Worm (Caenorhabditis elegans): ENCODE measurements around the gene fbxb-74.
A peak's percentile ranks its signal among the peaks of the same experiment; 100 is the strongest.

The fbxb-74 gene

DNA sequence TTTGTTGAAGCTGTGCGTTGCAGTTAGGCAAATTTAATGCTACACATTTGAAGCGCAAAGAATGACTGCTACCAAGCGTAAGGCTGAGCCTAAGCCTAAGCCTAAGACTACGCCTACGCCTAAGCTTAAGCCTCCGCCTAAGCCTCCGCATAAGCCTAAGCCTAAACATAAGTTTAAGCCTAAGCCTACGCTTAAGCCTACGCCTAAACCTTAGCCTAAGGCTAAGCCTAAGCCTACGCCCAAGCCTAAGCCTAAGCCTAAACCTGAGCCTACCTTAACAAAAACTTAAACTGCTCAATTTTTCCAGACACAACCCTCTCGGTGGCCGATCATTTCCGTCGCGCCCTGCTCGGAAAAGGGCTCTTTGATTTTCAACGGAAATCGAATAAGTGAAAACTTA, 20.3 kb upstream of the fbxb-74 start:
- TF ChIP-seq eor-1 (tag; optimal IDR thresholded peaks at IDR 0.05) (no peak), elt-3 (tag; optimal IDR thresholded peaks at IDR 0.05) (no peak), nfya-1 (tag; optimal IDR thresholded peaks at IDR 0.05; ENCODE audit: insufficient read depth) (no peak), skn-1 (tag; optimal IDR thresholded peaks at IDR 0.05) (no peak), nhr-25 (tag; optimal IDR thresholded peaks at IDR 0.05) (no peak), lsy-12 (tag; optimal IDR thresholded peaks at IDR 0.05) (no peak), egl-27 (tag; optimal IDR thresholded peaks at IDR 0.05) (no peak), pqm-1 (tag; optimal IDR thresholded peaks at IDR 0.05) (no peak), egl-5 (tag; optimal IDR thresholded peaks at IDR 0.05) (no peak), snpc-4 (tag; optimal IDR thresholded peaks at IDR 0.05) (no peak), elt-1 (tag; optimal IDR thresholded peaks at IDR 0.05) (no peak), lin-15B (tag; optimal IDR thresholded peaks at IDR 0.05) (no peak)

- no peak for TF ChIP-seq zag-1 (tag; optimal IDR thresholded peaks at IDR 0.05)
- no peak for TF ChIP-seq fkh-2 (tag; optimal IDR thresholded peaks at IDR 0.05)
- TF ChIP-seq jun-1 (tag; optimal IDR thresholded peaks at IDR 0.05): no peak
- TF ChIP-seq egl-5 (tag; optimal IDR thresholded peaks at IDR 0.05): no peak
- TF ChIP-seq R02D3.7 (tag; optimal IDR thresholded peaks at IDR 0.05): no peak
- no peak for TF ChIP-seq lsy-12 (tag; optimal IDR thresholded peaks at IDR 0.05)
- TF ChIP-seq mml-1 (tag; optimal IDR thresholded peaks at IDR 0.05): no peak
- TF ChIP-seq nhr-12 (tag; optimal IDR thresholded peaks at IDR 0.05): no peak
- no peak for TF ChIP-seq unc-62 (GFP tag; optimal IDR thresholded peaks at IDR 0.05)
- TF ChIP-seq ceh-82 (tag; optimal IDR thresholded peaks at IDR 0.05): no peak
- no peak for TF ChIP-seq ceh-16 (tag; optimal IDR thresholded peaks at IDR 0.05)
- no peak for TF ChIP-seq nhr-237 (tag; optimal IDR thresholded peaks at IDR 0.05)
- TF ChIP-seq eor-1 (tag; optimal IDR thresholded peaks at IDR 0.05): no peak
- no peak for TF ChIP-seq pha-4 (tag; optimal IDR thresholded peaks at IDR 0.05)
- TF ChIP-seq mdl-1 (tag; optimal IDR thresholded peaks at IDR 0.05): no peak
- no peak for TF ChIP-seq ceh-28 (tag; optimal IDR thresholded peaks at IDR 0.05)
- TF ChIP-seq nfya-1 (tag; optimal IDR thresholded peaks at IDR 0.05; ENCODE audit: insufficient read depth): no peak
- TF ChIP-seq nhr-25 (tag; optimal IDR thresholded peaks at IDR 0.05): no peak
These were observed 17.6 kb upstream of the fbxb-74 start for ce11 chrIV:4456658-4457057.

- peak; percentile 23 for TF ChIP-seq nhr-43 (tag; optimal IDR thresholded peaks at IDR 0.05; ENCODE audit: poor library complexity, severe bottlenecking)
- no peak for TF ChIP-seq nhr-67 (tag; optimal IDR thresholded peaks at IDR 0.05)
- TF ChIP-seq nhr-25 (tag; optimal IDR thresholded peaks at IDR 0.05): peak; percentile 78
- TF ChIP-seq lin-39 (tag; optimal IDR thresholded peaks at IDR 0.05): peak; percentile 31
- no peak for TF ChIP-seq nhr-76 (tag; optimal IDR thresholded peaks at IDR 0.05)
- TF ChIP-seq elt-3 (tag; optimal IDR thresholded peaks at IDR 0.05): peak in 1 of 3 experiments; percentile 17
- TF ChIP-seq ztf-4 (tag; optimal IDR thresholded peaks at IDR 0.05): no peak
- TF ChIP-seq nhr-237 (tag; optimal IDR thresholded peaks at IDR 0.05): no peak
- no peak for TF ChIP-seq fkh-2 (tag; optimal IDR thresholded peaks at IDR 0.05)
- TF ChIP-seq nfya-1 (tag; optimal IDR thresholded peaks at IDR 0.05; ENCODE audit: insufficient read depth): peak; percentile 33
- TF ChIP-seq snpc-4 (tag; optimal IDR thresholded peaks at IDR 0.05): peak; percentile 1
- no peak for TF ChIP-seq ceh-82 (tag; optimal IDR thresholded peaks at IDR 0.05)
- peak; percentile 14 for TF ChIP-seq elt-2 (tag; optimal IDR thresholded peaks at IDR 0.05)
- TF ChIP-seq pha-4 (tag; optimal IDR thresholded peaks at IDR 0.05): peak; percentile 67
- peak; percentile 68 for TF ChIP-seq nhr-23 (tag; optimal IDR thresholded peaks at IDR 0.05)
- TF ChIP-seq ceh-28 (tag; optimal IDR thresholded peaks at IDR 0.05): peak; percentile 34
These were observed 15.5 kb upstream of the fbxb-74 start, which contains the start of gene R08C7.11 for ce11 chrIV:4454330-4455173. Gene R08C7.11 (minus strand): TSS chrIV:4454937.

DNA sequence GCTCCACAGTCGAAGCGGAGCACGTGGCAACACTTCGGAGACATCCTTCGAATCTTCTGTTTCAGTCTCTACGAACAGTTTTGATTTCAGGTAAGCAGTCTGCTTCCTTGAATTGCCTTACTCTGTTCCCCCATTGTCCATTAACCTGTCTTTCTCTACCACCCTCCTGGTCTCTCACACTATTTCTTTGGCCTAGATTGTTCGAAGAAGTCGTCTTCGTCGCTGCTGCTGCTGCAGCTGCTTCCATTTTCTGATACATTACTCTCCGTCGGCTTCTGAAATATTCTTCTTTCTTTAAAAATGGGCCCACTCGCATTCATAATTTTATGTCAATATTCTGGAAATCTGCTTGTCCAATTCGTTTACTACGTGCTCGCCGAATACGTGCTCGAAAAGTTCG, 12.5 kb upstream of the fbxb-74 start, which contains the start of gene R08C7.1:
Gene R08C7.1, plus strand, starts transcription at position 301 of the 400 bp plus-strand sequence.
- TF ChIP-seq nhr-28 (tag; optimal IDR thresholded peaks at IDR 0.05) (no peak), nhr-23 (tag; optimal IDR thresholded peaks at IDR 0.05) (peak; percentile 6)

Data from whole organism, L3 larva.